Fruit fly (Drosophila melanogaster) whole organism, embryonic: ENCODE results near the gene CG9662.

Source experiments
- CG10462 ChIP-seq: fragments of 200-800 bp; sonication (Bioruptor generic); optimal IDR thresholded peaks from 2 replicates; lab custom pipeline; 2016; ENCODE audit warnings: missing biosample characterization, missing genetic modification characterization
- CG10543 ChIP-seq: fragments of 200-800 bp; sonication (Bioruptor generic); optimal IDR thresholded peaks from 3 replicates; lab custom pipeline; 2017; ENCODE audit warnings: missing biosample characterization, mild to moderate bottlenecking, missing genetic modification characterization, moderate library complexity
- CG11093 ChIP-seq: fragments of 200-800 bp; sonication (Bioruptor generic); IDR thresholded peaks from 3 replicates; pipeline ENCODE4 v1.3.6; 2022; ENCODE audit warnings: missing biosample characterization, missing genetic modification characterization
- CG12071 ChIP-seq: fragments of 200-800 bp; sonication (Bioruptor generic); optimal IDR thresholded peaks from 3 replicates; lab custom pipeline; 2018; ENCODE audit warnings: missing biosample characterization, mild to moderate bottlenecking, missing genetic modification characterization
- CG12219 ChIP-seq: fragments of 200-800 bp; sonication (Bioruptor generic); optimal IDR thresholded peaks from 3 replicates; lab custom pipeline; 2018; ENCODE audit warnings: missing biosample characterization, mild to moderate bottlenecking, missing genetic modification characterization
- CG12299 ChIP-seq: fragments of 200-800 bp; sonication (Bioruptor generic); optimal IDR thresholded peaks from 2 replicates; lab custom pipeline; 2018; ENCODE audit warnings: missing biosample characterization, mild to moderate bottlenecking, missing genetic modification characterization
- CG12769 ChIP-seq: fragments of 200-800 bp; sonication (Bioruptor generic); optimal IDR thresholded peaks from 2 replicates; lab custom pipeline; 2019; ENCODE audit warnings: missing biosample characterization, mild to moderate bottlenecking, missing genetic modification characterization, moderate library complexity
- CG13894 ChIP-seq: fragments of 200-800 bp; sonication (Bioruptor generic); optimal IDR thresholded peaks from 3 replicates; lab custom pipeline; 2018; ENCODE audit warnings: missing biosample characterization, mild to moderate bottlenecking, missing genetic modification characterization, moderate library complexity
- CG15514 ChIP-seq: fragments of 200-800 bp; sonication (Bioruptor generic); optimal IDR thresholded peaks from 3 replicates; lab custom pipeline; 2017; ENCODE audit warnings: missing biosample characterization, missing genetic modification characterization, mild to moderate bottlenecking, moderate library complexity, missing genetic modification reagents
- CG15696 ChIP-seq: fragments of 200-800 bp; sonication (Bioruptor generic); optimal IDR thresholded peaks from 2 replicates; lab custom pipeline; 2019; ENCODE audit warnings: missing biosample characterization, mild to moderate bottlenecking, missing genetic modification characterization, moderate library complexity
- CG16813 ChIP-seq: fragments of 200-800 bp; sonication (Bioruptor generic); IDR thresholded peaks from 3 replicates; pipeline ENCODE4 v1.3.6; 2022; ENCODE audit warnings: missing biosample characterization, missing genetic modification characterization; ENCODE audit not compliant: partially characterized antibody
- CG2712 ChIP-seq: fragments of 200-800 bp; optimal IDR thresholded peaks from 3 replicates; lab custom pipeline; 2019; ENCODE audit warnings: missing biosample characterization, mild to moderate bottlenecking, missing genetic modification characterization, moderate library complexity
- CG3838 ChIP-seq: fragments of 200-800 bp; sonication (Bioruptor generic); optimal IDR thresholded peaks from 3 replicates; lab custom pipeline; 2016; ENCODE audit warnings: missing biosample characterization, missing genetic modification characterization
- CG4282 ChIP-seq: fragments of 200-800 bp; sonication (Bioruptor generic); optimal IDR thresholded peaks from 2 replicates; lab custom pipeline; 2016; ENCODE audit warnings: missing biosample characterization, missing genetic modification characterization
- CG4424 ChIP-seq: fragments of 200-800 bp; sonication (Bioruptor generic); optimal IDR thresholded peaks from 3 replicates; lab custom pipeline; 2016; ENCODE audit warnings: missing biosample characterization, missing genetic modification characterization
- CG4617 ChIP-seq: fragments of 200-800 bp; sonication (Bioruptor generic); optimal IDR thresholded peaks from 3 replicates; lab custom pipeline; 2016; ENCODE audit warnings: missing biosample characterization, missing genetic modification characterization, borderline replicate concordance
- CG4730 ChIP-seq: fragments of 200-800 bp; sonication (Bioruptor generic); IDR thresholded peaks from 2 replicates; pipeline ENCODE4 v1.3.6; 2022; ENCODE audit warnings: missing biosample characterization, missing genetic modification characterization
- CG4820 ChIP-seq: fragments of 200-800 bp; sonication (Bioruptor generic); optimal IDR thresholded peaks from 3 replicates; lab custom pipeline; 2016; ENCODE audit warnings: missing biosample characterization, missing genetic modification characterization
- CG6854 ChIP-seq: fragments of 200-800 bp; sonication (Bioruptor generic); optimal IDR thresholded peaks from 3 replicates; lab custom pipeline; 2017; ENCODE audit warnings: missing biosample characterization, mild to moderate bottlenecking, missing genetic modification characterization
- CG7271 ChIP-seq: fragments of 200-800 bp; sonication (Bioruptor generic); optimal IDR thresholded peaks from 2 replicates; lab custom pipeline; 2018; ENCODE audit warnings: missing biosample characterization, mild to moderate bottlenecking, missing genetic modification characterization, moderate library complexity
- CG7372 ChIP-seq: fragments of 200-800 bp; sonication (Bioruptor generic); IDR thresholded peaks from 2 replicates; pipeline ENCODE4 v1.3.6; 2022; ENCODE audit warnings: missing biosample characterization, missing genetic modification characterization
- CG8281 ChIP-seq: fragments of 200-800 bp; sonication (Bioruptor generic); optimal IDR thresholded peaks from 2 replicates; lab custom pipeline; 2018; ENCODE audit warnings: missing biosample characterization, mild to moderate bottlenecking, missing genetic modification characterization, moderate library complexity
- CG8924 ChIP-seq: fragments of 200-800 bp; optimal IDR thresholded peaks from 3 replicates; lab custom pipeline; 2019; ENCODE audit warnings: missing biosample characterization, mild to moderate bottlenecking, missing genetic modification characterization, moderate library complexity
- CoRest ChIP-seq: fragments of 200-800 bp; sonication (Bioruptor generic); optimal IDR thresholded peaks from 3 replicates; lab custom pipeline; 2018; ENCODE audit warnings: missing biosample characterization, mild to moderate bottlenecking, missing genetic modification characterization, moderate library complexity
- D19A ChIP-seq: fragments of 200-800 bp; optimal IDR thresholded peaks from 3 replicates; lab custom pipeline; 2019; ENCODE audit warnings: missing biosample characterization, mild to moderate bottlenecking, missing genetic modification characterization, moderate library complexity
- D19B ChIP-seq: fragments of 200-800 bp; sonication (Bioruptor generic); optimal IDR thresholded peaks from 2 replicates; lab custom pipeline; 2017; ENCODE audit warnings: missing biosample characterization, mild to moderate bottlenecking, missing genetic modification characterization
- Deaf1 ChIP-seq: fragments of 200-800 bp; optimal IDR thresholded peaks from 3 replicates; lab custom pipeline; 2019; ENCODE audit warnings: missing biosample characterization, mild to moderate bottlenecking, missing genetic modification characterization, moderate library complexity
- Dll ChIP-seq: fragments of 200-800 bp; sonication (Bioruptor generic); IDR thresholded peaks from 4 replicates; pipeline ENCODE4 v1.3.6; 2022; ENCODE audit warnings: missing biosample characterization, missing genetic modification characterization; ENCODE audit not compliant: partially characterized antibody
- HmgD ChIP-seq: fragments of 200-800 bp; sonication (Bioruptor generic); optimal IDR thresholded peaks from 3 replicates; lab custom pipeline; 2016; ENCODE audit warnings: missing biosample characterization, missing genetic modification characterization
- Hmr ChIP-seq: fragments of 200-800 bp; sonication (Bioruptor generic); optimal IDR thresholded peaks from 3 replicates; lab custom pipeline; 2017; ENCODE audit warnings: mild to moderate bottlenecking, missing biosample characterization, missing genetic modification reagents, missing genetic modification characterization
- Hmx ChIP-seq: fragments of 200-800 bp; sonication (Bioruptor generic); optimal IDR thresholded peaks from 2 replicates; lab custom pipeline; 2016; ENCODE audit warnings: missing biosample characterization, missing genetic modification characterization
- Hsf ChIP-seq: fragments of 200-800 bp; sonication (Bioruptor generic); optimal IDR thresholded peaks from 3 replicates; lab custom pipeline; 2016; ENCODE audit warnings: missing biosample characterization, missing genetic modification characterization
- NC2α ChIP-seq: fragments of 200-800 bp; sonication (Bioruptor generic); optimal IDR thresholded peaks from 2 replicates; lab custom pipeline; 2016; ENCODE audit warnings: missing biosample characterization, missing genetic modification characterization
- Sry-δ ChIP-seq: fragments of 200-800 bp; sonication (Bioruptor generic); optimal IDR thresholded peaks from 2 replicates; lab custom pipeline; 2016; ENCODE audit warnings: missing biosample characterization, missing genetic modification characterization
- Trl ChIP-seq, 3 experiments: fragments of >200 bp in 2 of 3; fragments of 200-800 bp in 1 of 3; sonication (Bioruptor generic) in 1 of 3; optimal IDR thresholded peaks; 2 replicates in 1 of 3; 3 replicates in 2 of 3; lab custom pipeline; 2016 to 2017; ENCODE audit warnings: missing biosample characterization in 1 of 3, missing genetic modification characterization in 1 of 3
- Vsx1 ChIP-seq: fragments of 200-800 bp; sonication (Bioruptor generic); optimal IDR thresholded peaks from 2 replicates; lab custom pipeline; 2017; ENCODE audit warnings: missing biosample characterization, mild to moderate bottlenecking, missing genetic modification characterization, missing genetic modification reagents
- al ChIP-seq: fragments of 200-800 bp; sonication (Bioruptor generic); IDR thresholded peaks from 2 replicates; pipeline ENCODE4 v1.3.6; 2022; ENCODE audit warnings: missing biosample characterization, missing genetic modification characterization
- amos ChIP-seq: fragments of 200-800 bp; sonication (Bioruptor generic); IDR thresholded peaks from 2 replicates; pipeline ENCODE4 v1.3.6; 2022; ENCODE audit warnings: missing biosample characterization, missing genetic modification characterization; ENCODE audit not compliant: partially characterized antibody
- ara ChIP-seq: fragments of 200-800 bp; sonication (Bioruptor generic); IDR thresholded peaks from 2 replicates; pipeline ENCODE4 v1.3.6; 2022; ENCODE audit warnings: missing biosample characterization, missing genetic modification characterization
- cato ChIP-seq: fragments of 200-800 bp; sonication (Bioruptor generic); optimal IDR thresholded peaks from 2 replicates; lab custom pipeline; 2016; ENCODE audit warnings: missing biosample characterization, missing genetic modification characterization, borderline replicate concordance
- ci ChIP-seq: fragments of 200-800 bp; sonication (Bioruptor generic); IDR thresholded peaks from 3 replicates; pipeline ENCODE4 v1.3.6; 2022; ENCODE audit warnings: missing biosample characterization, missing genetic modification characterization
- cwo ChIP-seq: fragments of 200-800 bp; sonication (Bioruptor generic); optimal IDR thresholded peaks from 3 replicates; lab custom pipeline; 2017; ENCODE audit warnings: missing biosample characterization, missing genetic modification characterization, mild to moderate bottlenecking, moderate library complexity, missing genetic modification reagents
- gsb-n ChIP-seq: fragments of 200-800 bp; sonication (Bioruptor generic); optimal IDR thresholded peaks from 3 replicates; lab custom pipeline; 2018; ENCODE audit warnings: missing biosample characterization, mild to moderate bottlenecking, missing genetic modification characterization
- h ChIP-seq: fragments of >200 bp; optimal IDR thresholded peaks from 2 replicates; lab custom pipeline; 2017
- ind ChIP-seq: fragments of 200-800 bp; sonication (Bioruptor generic); optimal IDR thresholded peaks from 3 replicates; lab custom pipeline; 2016; ENCODE audit warnings: missing biosample characterization, missing genetic modification characterization
- mld ChIP-seq: fragments of 200-800 bp; sonication (Bioruptor generic); IDR thresholded peaks from 3 replicates; pipeline ENCODE4 v1.3.6; 2022; ENCODE audit warnings: missing biosample characterization, missing genetic modification characterization; ENCODE audit not compliant: partially characterized antibody
- onecut ChIP-seq: fragments of 200-800 bp; sonication (Bioruptor generic); IDR thresholded peaks from 2 replicates; pipeline ENCODE4 v1.3.6; 2022; ENCODE audit warnings: missing biosample characterization, missing genetic modification characterization
- ranshi ChIP-seq: fragments of 200-800 bp; sonication (Bioruptor generic); IDR thresholded peaks from 2 replicates; pipeline ENCODE4 v1.3.6; 2022; ENCODE audit warnings: missing biosample characterization, missing genetic modification characterization
- tap ChIP-seq: fragments of 200-800 bp; optimal IDR thresholded peaks from 3 replicates; lab custom pipeline; 2019; ENCODE audit warnings: missing biosample characterization, mild to moderate bottlenecking, missing genetic modification characterization, moderate library complexity
- zfh2 ChIP-seq: fragments of 200-800 bp; sonication (Bioruptor generic); optimal IDR thresholded peaks from 2 replicates; lab custom pipeline; 2016; ENCODE audit warnings: missing biosample characterization, missing genetic modification characterization

Gene CG9662

DNA sequence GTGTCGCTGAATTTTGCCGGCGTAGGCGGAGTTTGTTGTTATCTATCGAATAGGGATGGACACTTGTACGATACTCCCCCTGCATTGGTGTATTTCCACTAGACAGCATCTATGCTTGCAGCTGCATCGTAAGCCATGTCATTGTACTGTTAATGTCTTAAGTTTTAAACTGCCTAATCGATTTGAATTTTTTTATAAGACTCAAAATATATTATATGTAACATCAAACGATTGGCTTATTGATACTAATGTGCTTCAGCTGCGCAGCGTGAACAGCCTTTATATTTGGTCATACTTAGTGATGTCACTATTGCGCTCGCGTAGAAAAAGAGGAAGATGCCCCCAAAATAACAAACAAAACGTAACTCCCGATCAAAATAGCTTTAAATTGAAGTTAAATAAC, at the start of gene CG9662, which contains the start of gene Ptpa (continued):
- peak; percentile 7 for TF ChIP-seq CG7271 (tag; lab: Kevin White, UChicago)
- peak; percentile 16 for TF ChIP-seq tap (tag; lab: Kevin White, UChicago)
- no peak for TF ChIP-seq h (lab: Kevin White, UChicago)
- peak; percentile 97 for TF ChIP-seq CG16813
- TF ChIP-seq Hsf, result peak; percentile 91
- TF ChIP-seq al (GFP tag; lab: Robert Waterston, UW), result peak; percentile 73
- peak; percentile 77 for TF ChIP-seq Hmr (GFP tag; lab: Kevin White, UChicago)
- TF ChIP-seq CG10543, result peak; percentile 45
- no peak for TF ChIP-seq CG12071 (GFP tag; lab: Kevin White, UChicago)
- peak; percentile 75; the same call in 1 of the 3 replicates for TF ChIP-seq CG11093 (GFP tag; lab: Robert Waterston, UW)
- peak; percentile 87 for TF ChIP-seq CG2712
- peak; percentile 81 for TF ChIP-seq CG4424 (GFP tag; lab: Kevin White, UChicago)
- TF ChIP-seq CG6854 (GFP tag; lab: Kevin White, UChicago), result no peak
- TF ChIP-seq D19A (tag; lab: Kevin White, UChicago), result peak; percentile 46
- TF ChIP-seq NC2α (GFP tag; lab: Kevin White, UChicago), result peak; percentile 75
- peak; percentile 66; the same call in 2 of the 3 replicates for TF ChIP-seq ci
- no peak for TF ChIP-seq Deaf1
- peak; percentile 89 for TF ChIP-seq zfh2 (GFP tag; lab: Kevin White, UChicago)
- peak; percentile 94 for TF ChIP-seq Dll
- TF ChIP-seq ind (GFP tag; lab: Kevin White, UChicago), result peak; percentile 87
- TF ChIP-seq CG3838 (GFP tag; lab: Kevin White, UChicago), result peak; percentile 13
- TF ChIP-seq Vsx1 (GFP tag; lab: Kevin White, UChicago), result no peak
- TF ChIP-seq CG4617 (GFP tag; lab: Kevin White, UChicago), result peak; percentile 95
- peak; percentile 58 for TF ChIP-seq D19B (GFP tag; lab: Kevin White, UChicago)
- TF ChIP-seq Sry-δ (GFP tag; lab: Kevin White, UChicago), result peak; percentile 99
- TF ChIP-seq CG10462 (GFP tag; lab: Kevin White, UChicago), result peak; percentile 47
- TF ChIP-seq ranshi (GFP tag; lab: Robert Waterston, UW), result peak; percentile 90
- TF ChIP-seq CG8924 (tag; lab: Kevin White, UChicago), result peak; percentile 74
- TF ChIP-seq Hmx (GFP tag; lab: Kevin White, UChicago), result peak; percentile 64
- peak; percentile 84 for TF ChIP-seq CG15696 (tag; lab: Kevin White, UChicago)
- TF ChIP-seq CG8281, result peak; percentile 41
- TF ChIP-seq cwo (GFP tag; lab: Kevin White, UChicago), result peak; percentile 21
- TF ChIP-seq gsb-n (tag; lab: Kevin White, UChicago), result no peak
- 0 out of 3 replicates have a peak, but pooled peaks have one; percentile 44 for TF ChIP-seq mld (GFP tag; lab: Robert Waterston, UW)
- TF ChIP-seq CG15514 (GFP tag; lab: Kevin White, UChicago), result peak; percentile 68
- TF ChIP-seq CG12769 (tag; lab: Kevin White, UChicago), result peak; percentile 87
- TF ChIP-seq cato (GFP tag; lab: Kevin White, UChicago), result peak; percentile 73
- peak; percentile 87 for TF ChIP-seq amos (GFP tag; lab: Robert Waterston, UW)
- TF ChIP-seq CG12299 (tag; lab: Kevin White, UChicago), result no peak
- no peak for TF ChIP-seq Trl (optimal IDR thresholded peaks at IDR 0.05; lab: Kevin White, UChicago)
- TF ChIP-seq Trl (GFP tag; optimal IDR thresholded peaks at IDR 0.05; lab: Kevin White, UChicago), result peak; percentile 87
- TF ChIP-seq CG4730 (GFP tag; lab: Robert Waterston, UW), result peak; percentile 64
- peak; percentile 43 for TF ChIP-seq HmgD
- peak; percentile 54 for TF ChIP-seq CG13894
- TF ChIP-seq CG7372, result peak; percentile 83
- TF ChIP-seq ara, result no peak
- TF ChIP-seq CG4820 (GFP tag; lab: Kevin White, UChicago), result peak; percentile 80
- TF ChIP-seq CG12219 (GFP tag; lab: Kevin White, UChicago), result no peak
- TF ChIP-seq CoRest (tag; lab: Kevin White, UChicago), result peak; percentile 87
- TF ChIP-seq onecut (GFP tag; lab: Robert Waterston, UW), result no peak; the same call in 1 of the 2 replicates
- peak; percentile 62 for TF ChIP-seq CG4282 (GFP tag; lab: Kevin White, UChicago)
